Worm (Caenorhabditis elegans): ENCODE data around the gene R02E12.4.

- TF ChIP-seq nhr-19 (GFP tag; conservative IDR thresholded peaks at IDR 0.05) (no peak), unc-98 (GFP tag; IDR thresholded peaks at IDR 0.05) (no peak), ama-1 (optimal IDR thresholded peaks at IDR 0.05) (no peak), nhr-90 (tag; optimal IDR thresholded peaks at IDR 0.05; ENCODE audit: poor library complexity) (no peak), swsn-7 (tag; optimal IDR thresholded peaks at IDR 0.05) (no peak), jun-1 (tag; optimal IDR thresholded peaks at IDR 0.05) (no peak), lin-15B (tag; optimal IDR thresholded peaks at IDR 0.05) (no peak), fos-1 (tag; optimal IDR thresholded peaks at IDR 0.05) (no peak)
These were observed at the start of gene R02E12.4 for ce11 chrX:4005014-4005413.

All from whole organism, L1 larva.